Fruit fly (Drosophila melanogaster): ENCODE data around the gene Teh2.

dm6 chr3L:4221226-4221770 lies 33.5 kb upstream of the Teh2 start:
- TF ChIP-seq CTCF (optimal IDR thresholded peaks at IDR 0.05): no peak
- no peak for TF ChIP-seq CG8478 (optimal IDR thresholded peaks at IDR 0.05)
